ENCODE assay signal across 2 worm cellular contexts in the genomic region with DNA sequence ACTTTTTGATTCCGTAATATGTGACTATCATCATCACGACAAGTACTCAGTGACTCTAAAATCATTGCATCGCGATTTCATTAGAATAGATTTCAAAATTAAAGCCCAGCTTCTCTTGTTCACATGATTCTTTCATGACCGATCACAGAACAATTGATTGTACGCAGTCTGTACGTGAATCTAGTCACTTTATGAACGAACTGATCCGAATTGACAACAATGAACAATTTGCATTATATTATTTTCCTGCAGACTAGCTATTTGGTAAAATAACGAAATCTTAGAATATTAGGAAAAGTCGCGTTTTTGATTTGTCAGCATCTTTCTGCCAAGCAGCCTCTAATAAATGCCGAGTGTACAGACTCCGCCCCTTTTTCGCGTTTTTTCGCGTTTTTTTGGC.
A peak's percentile ranks its signal among the peaks of the same experiment; 100 is the strongest.
TF ChIP-seq lines count a peak whose summit lies in the region.

No protein-coding gene starts in this region.

TF ChIP-seq in whole organism, L3 larva, 47 proteins besides CTCF, POLR2A, EP300 and RAD21:
- TF ChIP-seq nhr-237 (tag; optimal IDR thresholded peaks at IDR 0.05; lab: Kevin White, UChicago) = no peak
- peak; percentile 33 for TF ChIP-seq nhr-43 (tag; optimal IDR thresholded peaks at IDR 0.05; lab: Kevin White, UChicago; ENCODE audit: poor library complexity, severe bottlenecking)

TF ChIP-seq in whole organism, L4 larva, 104 proteins besides CTCF, POLR2A, EP300 and RAD21:
- TF ChIP-seq hif-1 (tag; optimal IDR thresholded peaks at IDR 0.05; lab: Kevin White, UChicago) = peak; percentile 17 to 57
- TF ChIP-seq nhr-41 (GFP tag; IDR thresholded peaks at IDR 0.05; lab: Robert Waterston, UW) = no peak
- no peak for TF ChIP-seq tra-1 (GFP tag; IDR thresholded peaks at IDR 0.05; lab: Robert Waterston, UW)
- TF ChIP-seq zip-2 (tag; optimal IDR thresholded peaks at IDR 0.05; lab: Kevin White, UChicago) = no peak
- peak; percentile 5 for TF ChIP-seq aha-1 (tag; lab: Kevin White, UChicago)
- TF ChIP-seq ces-1 (GFP tag; optimal IDR thresholded peaks at IDR 0.05; lab: Kevin White, UChicago) = no peak
- no peak for TF ChIP-seq dmd-8 (GFP tag; IDR thresholded peaks at IDR 0.05; lab: Robert Waterston, UW)
- TF ChIP-seq nhr-48 (tag; optimal IDR thresholded peaks at IDR 0.05; lab: Kevin White, UChicago) = peak; percentile 26
- peak in 1 of 2 experiments; percentile 60 for TF ChIP-seq unc-62 (GFP tag; optimal IDR thresholded peaks at IDR 0.05 in 1 of 2; lab: Kevin White, UChicago)
- TF ChIP-seq unc-62 (tag; optimal IDR thresholded peaks at IDR 0.05; lab: Kevin White, UChicago) = no peak
- no peak for TF ChIP-seq F37D6.2 (tag; optimal IDR thresholded peaks at IDR 0.05; lab: Kevin White, UChicago)
